Worm (Caenorhabditis elegans) whole organism, L4 larva: ENCODE results near the gene T14B4.9.
A peak's percentile ranks its signal among the peaks of the same experiment; 100 is the strongest.

Experiments
- F10B5.3 ChIP-seq: sonication (generic microtip); optimal IDR thresholded peaks from 2 replicates; lab custom pipeline; 2016; ENCODE audit warnings: mild to moderate bottlenecking, missing genetic modification characterization, missing compliant biosample characterization
- F26F4.8 ChIP-seq: fragments of 200-800 bp; sonication (Bioruptor generic); conservative IDR thresholded peaks from 2 replicates; pipeline ENCODE4 v1.3.6; 2022; ENCODE audit warnings: missing genetic modification characterization, missing compliant biosample characterization
- F37D6.2 ChIP-seq: sonication (generic microtip); optimal IDR thresholded peaks from 2 replicates; lab custom pipeline; 2016; ENCODE audit warnings: mild to moderate bottlenecking, missing genetic modification characterization, missing compliant biosample characterization
- R02D3.7 ChIP-seq: fragments of 150-350 bp; sonication (generic microtip); optimal IDR thresholded peaks from 3 replicates; lab custom pipeline; 2014; ENCODE audit warnings: missing biosample characterization, missing genetic modification characterization
- Y5F2A.4 ChIP-seq: fragments of 200-800 bp; sonication (Bioruptor generic); optimal IDR thresholded peaks from 2 replicates; lab custom pipeline; 2018; ENCODE audit warnings: mild to moderate bottlenecking, missing genetic modification characterization, missing compliant biosample characterization
- Y75B8A.6 ChIP-seq: fragments of 200-800 bp; sonication (Bioruptor generic); IDR thresholded peaks from 2 replicates; pipeline ENCODE4 v1.3.6; 2022; ENCODE audit warnings: missing genetic modification reagents, missing genetic modification characterization, missing compliant biosample characterization
- ZK337.2 ChIP-seq: fragments of 200-800 bp; sonication (Bioruptor generic); IDR thresholded peaks from 2 replicates; pipeline ENCODE4 v1.3.6; 2022; ENCODE audit warnings: missing genetic modification reagents, missing genetic modification characterization, missing compliant biosample characterization
- aly-2 ChIP-seq: sonication (generic microtip); optimal IDR thresholded peaks from 2 replicates; lab custom pipeline; 2018; ENCODE audit warnings: missing biosample characterization, missing genetic modification characterization
- arid-1 ChIP-seq: fragments of 200-800 bp; sonication (Bioruptor generic); conservative IDR thresholded peaks from 2 replicates; pipeline ENCODE4 v1.3.6; 2022; ENCODE audit warnings: missing genetic modification reagents, missing genetic modification characterization, missing compliant biosample characterization
- attf-4 ChIP-seq: sonication (generic microtip); optimal IDR thresholded peaks from 3 replicates; lab custom pipeline; 2017; ENCODE audit warnings: missing biosample characterization, missing genetic modification characterization
- ceh-62 ChIP-seq: sonication (generic microtip); optimal IDR thresholded peaks from 2 replicates; lab custom pipeline; 2017; ENCODE audit warnings: missing biosample characterization, missing genetic modification characterization
- ces-1 ChIP-seq: fragments of 150-350 bp; sonication (generic microtip); optimal IDR thresholded peaks from 4 replicates; lab custom pipeline; 2014; ENCODE audit warnings: missing biosample characterization, missing genetic modification reagents, missing genetic modification characterization
- ctbp-1 ChIP-seq: fragments of 200-800 bp; sonication (Bioruptor generic); IDR thresholded peaks from 2 replicates; pipeline ENCODE4 v1.3.6; 2022; ENCODE audit warnings: missing genetic modification reagents, missing genetic modification characterization, missing compliant biosample characterization
- daf-16 ChIP-seq, 3 experiments: sonication (generic microtip); optimal IDR thresholded peaks; 2 replicates each; lab custom pipeline; 2016 to 2017; ENCODE audit warnings: missing genetic modification characterization in 3 of 3, missing genetic modification reagents in 3 of 3, mild to moderate bottlenecking in 2 of 3, missing compliant biosample characterization in 2 of 3, missing biosample characterization in 1 of 3, moderate library complexity in 1 of 3
- dpl-1 ChIP-seq: fragments of 150-350 bp; optimal IDR thresholded peaks from 2 replicates; lab custom pipeline; 2014; ENCODE audit warnings: missing biosample characterization, missing genetic modification reagents, missing genetic modification characterization
- dve-1 ChIP-seq: sonication (generic microtip); optimal IDR thresholded peaks from 2 replicates; lab custom pipeline; 2017; ENCODE audit warnings: antibody characterized with exemption, mild to moderate bottlenecking, missing genetic modification characterization, missing compliant biosample characterization; ENCODE audit not compliant: insufficient read depth
- fkh-10 ChIP-seq: fragments of 150-350 bp; optimal IDR thresholded peaks from 2 replicates; lab custom pipeline; 2014; ENCODE audit warnings: missing biosample characterization, missing genetic modification reagents, missing genetic modification characterization
- hmg-1.1 ChIP-seq: fragments of 200-800 bp; sonication (Bioruptor generic); IDR thresholded peaks from 2 replicates; pipeline ENCODE4 v1.3.6; 2022; ENCODE audit warnings: missing genetic modification reagents, missing genetic modification characterization, missing compliant biosample characterization
- lin-13 ChIP-seq: fragments of 150-350 bp; optimal IDR thresholded peaks from 2 replicates; lab custom pipeline; 2014; ENCODE audit warnings: missing biosample characterization, missing genetic modification reagents, missing genetic modification characterization
- lin-15B ChIP-seq: fragments of 150-350 bp; sonication (generic microtip); optimal IDR thresholded peaks from 3 replicates; lab custom pipeline; 2014; ENCODE audit warnings: missing biosample characterization, missing genetic modification characterization
- lin-38 ChIP-seq: fragments of 200-800 bp; sonication (Bioruptor generic); IDR thresholded peaks from 2 replicates; pipeline ENCODE4 v1.3.6; 2022; ENCODE audit warnings: missing genetic modification reagents, missing genetic modification characterization, missing compliant biosample characterization
- lin-39 ChIP-seq: fragments of 150-350 bp; optimal IDR thresholded peaks from 2 replicates; lab custom pipeline; 2014; ENCODE audit warnings: missing biosample characterization, missing genetic modification reagents, missing genetic modification characterization
- lir-3 ChIP-seq: sonication (generic microtip); optimal IDR thresholded peaks from 2 replicates; lab custom pipeline; 2016; ENCODE audit warnings: mild to moderate bottlenecking, missing genetic modification characterization, missing compliant biosample characterization
- mdl-1 ChIP-seq, 2 experiments: fragments of 150-350 bp in 1 of 2; sonication (generic microtip) in 1 of 2; optimal IDR thresholded peaks; 2 replicates each; lab custom pipeline; 2014 to 2017; ENCODE audit warnings: missing biosample characterization in 2 of 2, missing genetic modification characterization in 2 of 2
- mdt-29 ChIP-seq: fragments of 200-800 bp; sonication (Bioruptor generic); IDR thresholded peaks from 2 replicates; pipeline ENCODE4 v1.3.6; 2022; ENCODE audit warnings: missing genetic modification reagents, missing genetic modification characterization, missing compliant biosample characterization
- mep-1 ChIP-seq: fragments of 150-350 bp; sonication (generic microtip); optimal IDR thresholded peaks from 3 replicates; lab custom pipeline; 2014; ENCODE audit warnings: missing biosample characterization, missing genetic modification characterization
- mes-2 ChIP-seq: sonication (generic microtip); optimal IDR thresholded peaks from 2 replicates; lab custom pipeline; 2016; ENCODE audit warnings: missing genotype, mild to moderate bottlenecking, missing genetic modification characterization, missing compliant biosample characterization; ENCODE audit not compliant: poor library complexity, severe bottlenecking
- mxl-2 ChIP-seq: fragments of 200-800 bp; sonication (Bioruptor generic); conservative IDR thresholded peaks from 2 replicates; pipeline ENCODE4 v1.3.6; 2022; ENCODE audit warnings: missing genetic modification reagents, missing genetic modification characterization, missing compliant biosample characterization
- nhr-102 ChIP-seq: sonication (generic microtip); optimal IDR thresholded peaks from 2 replicates; lab custom pipeline; 2016; ENCODE audit warnings: mild to moderate bottlenecking, missing genetic modification characterization, moderate library complexity, missing compliant biosample characterization
- nhr-111 ChIP-seq: fragments of 200-800 bp; sonication (Bioruptor generic); optimal IDR thresholded peaks from 2 replicates; lab custom pipeline; 2018; ENCODE audit warnings: mild to moderate bottlenecking, missing genetic modification characterization, missing compliant biosample characterization
- nhr-42 ChIP-seq: fragments of 200-800 bp; sonication (Bioruptor generic); IDR thresholded peaks from 2 replicates; pipeline ENCODE4 v1.3.6; 2022; ENCODE audit warnings: missing genetic modification characterization, missing compliant biosample characterization
- nhr-48 ChIP-seq: sonication (generic microtip); optimal IDR thresholded peaks from 2 replicates; lab custom pipeline; 2016; ENCODE audit warnings: mild to moderate bottlenecking, missing genetic modification characterization, missing compliant biosample characterization
- nhr-6 ChIP-seq: fragments of 150-350 bp; optimal IDR thresholded peaks from 2 replicates; lab custom pipeline; 2014; ENCODE audit warnings: missing biosample characterization, missing genetic modification characterization
- nhr-76 ChIP-seq: fragments of 150-350 bp; optimal IDR thresholded peaks from 2 replicates; lab custom pipeline; 2014; ENCODE audit warnings: missing biosample characterization, missing genetic modification characterization
- nhr-77 ChIP-seq: fragments of 150-350 bp; optimal IDR thresholded peaks from 2 replicates; lab custom pipeline; 2014; ENCODE audit warnings: missing biosample characterization, missing genetic modification characterization
- rbr-2 ChIP-seq: sonication (generic microtip); optimal IDR thresholded peaks from 2 replicates; lab custom pipeline; 2016; ENCODE audit warnings: missing genotype, missing genetic modification characterization, missing compliant biosample characterization
- saeg-2 ChIP-seq: fragments of 200-800 bp; sonication (Bioruptor generic); IDR thresholded peaks from 2 replicates; pipeline ENCODE4 v1.3.6; 2022; ENCODE audit warnings: missing genetic modification reagents, missing genetic modification characterization, missing compliant biosample characterization
- sdz-12 ChIP-seq: fragments of 200-800 bp; sonication (Bioruptor generic); optimal IDR thresholded peaks from 2 replicates; lab custom pipeline; 2018; ENCODE audit warnings: mild to moderate bottlenecking, missing genetic modification characterization, missing compliant biosample characterization
- set-16 ChIP-seq: fragments of 200-800 bp; sonication (Bioruptor generic); IDR thresholded peaks from 2 replicates; pipeline ENCODE4 v1.3.6; 2022; ENCODE audit warnings: missing genetic modification reagents, missing genetic modification characterization, missing compliant biosample characterization
- skn-1 ChIP-seq: fragments of 150-350 bp; optimal IDR thresholded peaks from 2 replicates; lab custom pipeline; 2014; ENCODE audit warnings: missing biosample characterization, missing genetic modification characterization
- snpc-4 ChIP-seq: fragments of 150-350 bp; optimal IDR thresholded peaks from 2 replicates; lab custom pipeline; 2014; ENCODE audit warnings: missing biosample characterization, missing genetic modification characterization
- tag-97 ChIP-seq: fragments of 200-800 bp; sonication (Bioruptor generic); IDR thresholded peaks from 2 replicates; pipeline ENCODE4 v1.3.6; 2022; ENCODE audit warnings: missing genetic modification characterization, missing compliant biosample characterization
- tra-1 ChIP-seq: fragments of 200-800 bp; sonication (Bioruptor generic); IDR thresholded peaks from 2 replicates; pipeline ENCODE4 v1.3.6; 2022; ENCODE audit warnings: missing genetic modification reagents, missing genetic modification characterization, missing compliant biosample characterization
- unc-130 ChIP-seq: sonication (generic microtip); optimal IDR thresholded peaks from 2 replicates; lab custom pipeline; 2016; ENCODE audit warnings: missing genetic modification reagents, missing genetic modification characterization, missing compliant biosample characterization
- unc-62 ChIP-seq, 3 experiments: fragments of 150-350 bp in 1 of 3; sonication (generic microtip); optimal IDR thresholded peaks in 2 of 3; peaks in 1 of 3; 1 replicate in 1 of 3; 2 replicates in 2 of 3; lab custom pipeline; 2014 to 2017; ENCODE audit warnings: missing biosample characterization in 3 of 3, missing genetic modification characterization in 3 of 3, missing genetic modification reagents in 3 of 3, missing genotype in 1 of 3
- zag-1 ChIP-seq: fragments of 150-350 bp; optimal IDR thresholded peaks from 2 replicates; lab custom pipeline; 2014; ENCODE audit warnings: missing biosample characterization, missing genetic modification characterization
- ztf-11 ChIP-seq: fragments of 150-350 bp; optimal IDR thresholded peaks from 2 replicates; lab custom pipeline; 2014; ENCODE audit warnings: missing biosample characterization, missing genetic modification characterization
- ztf-7 ChIP-seq: fragments of 150-350 bp; optimal IDR thresholded peaks from 2 replicates; lab custom pipeline; 2014; ENCODE audit warnings: missing biosample characterization, missing genetic modification characterization

Gene T14B4.9

DNA sequence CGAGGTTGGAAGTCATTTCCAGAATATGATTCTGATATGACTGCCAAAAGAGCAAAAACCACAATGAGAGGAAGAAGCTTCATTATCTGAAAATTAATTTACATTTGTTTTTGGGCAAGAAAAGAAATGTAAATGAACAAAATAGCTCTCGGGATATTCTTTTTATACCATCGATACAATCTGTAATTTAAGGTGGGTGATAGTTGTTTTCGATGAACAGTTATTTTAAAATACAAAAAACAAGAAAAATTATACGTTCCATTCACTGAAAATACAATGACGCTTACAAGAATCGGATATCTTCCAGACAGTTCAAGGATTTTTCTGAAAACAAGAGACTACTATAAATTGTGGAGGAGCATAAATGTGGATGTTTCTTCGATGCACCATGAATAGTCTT is 11.0 kb upstream of the T14B4.9 start, which contains the start of gene ins-15:
Gene ins-15, minus strand, starts transcription at position 101 of the 400 bp plus-strand sequence.
- TF ChIP-seq unc-130 = no peak
- no peak for TF ChIP-seq ctbp-1 (GFP tag; lab: Robert Waterston, UW)
- TF ChIP-seq nhr-111 (GFP tag; lab: Kevin White, UChicago) = no peak
- TF ChIP-seq ztf-7 (tag; lab: Kevin White, UChicago) = no peak
- TF ChIP-seq aly-2 (tag; lab: Kevin White, UChicago) = no peak
- TF ChIP-seq mes-2 = no peak

DNA sequence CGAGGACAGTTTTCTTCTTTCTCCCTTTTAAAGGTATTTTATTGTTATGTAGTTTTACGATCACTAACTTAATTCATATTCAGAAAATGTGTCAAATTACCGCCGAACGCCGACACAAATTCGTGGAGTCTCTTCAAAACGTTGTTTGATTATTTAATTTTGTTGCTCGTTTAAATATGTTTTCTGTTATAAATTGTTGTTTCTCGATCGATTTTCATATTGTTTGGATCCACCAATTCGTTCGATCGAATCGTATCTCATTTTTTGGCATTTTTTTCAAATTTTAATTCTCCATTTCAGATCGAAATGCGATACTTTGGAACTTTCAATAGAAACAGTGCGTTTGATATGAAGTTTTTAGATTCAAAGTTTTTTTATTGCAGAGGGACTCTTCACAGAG is 9.0 kb upstream of the T14B4.9 start, which contains the start of gene F41G3.6:
Gene F41G3.6, plus strand, starts transcription at position 301 of the 400 bp plus-strand sequence.
- TF ChIP-seq dpl-1 (GFP tag; lab: Kevin White, UChicago) = no peak
- TF ChIP-seq zag-1 (tag; lab: Kevin White, UChicago) = no peak
- no peak for TF ChIP-seq ZK337.2 (GFP tag; lab: Robert Waterston, UW)

- TF ChIP-seq nhr-6 (tag; lab: Kevin White, UChicago) (no peak), sdz-12 (GFP tag; lab: Kevin White, UChicago) (no peak), lin-38 (GFP tag; lab: Robert Waterston, UW) (peak; percentile 96), rbr-2 (tag; lab: Kevin White, UChicago) (peak; percentile 65), lin-15B (tag; lab: Kevin White, UChicago) (no peak), ztf-11 (tag; lab: Kevin White, UChicago) (no peak), fkh-10 (GFP tag; lab: Kevin White, UChicago) (no peak), R02D3.7 (no peak), F26F4.8 (GFP tag; lab: Robert Waterston, UW) (no peak), F37D6.2 (tag; lab: Kevin White, UChicago) (no peak), mdl-1 (tag; optimal IDR thresholded peaks at IDR 0.05; lab: Kevin White, UChicago) (no peak), mdt-29 (GFP tag; lab: Robert Waterston, UW) (no peak), Y5F2A.4 (GFP tag; lab: Kevin White, UChicago) (no peak), tra-1 (GFP tag; lab: Robert Waterston, UW) (no peak), tag-97 (GFP tag; lab: Robert Waterston, UW) (no peak), skn-1 (tag; lab: Kevin White, UChicago) (no peak), lin-39 (tag; lab: Kevin White, UChicago) (no peak), daf-16 (GFP tag; optimal IDR thresholded peaks at IDR 0.05; lab: Kevin White, UChicago) (no peak), daf-16 (tag; optimal IDR thresholded peaks at IDR 0.05; lab: Kevin White, UChicago) (no peak), lin-13 (GFP tag; lab: Kevin White, UChicago) (peak; percentile 33), nhr-48 (tag; lab: Kevin White, UChicago) (no peak), attf-4 (tag; lab: Kevin White, UChicago) (no peak), nhr-76 (tag; lab: Kevin White, UChicago) (no peak), nhr-77 (tag; lab: Kevin White, UChicago) (peak; percentile 80), ces-1 (GFP tag; lab: Kevin White, UChicago) (no peak), nhr-42 (GFP tag; lab: Robert Waterston, UW) (no peak), hmg-1.1 (GFP tag; lab: Robert Waterston, UW) (peak; percentile 58; the same call in 1 of the 2 replicates), mep-1 (no peak), snpc-4 (no peak), set-16 (no peak), ceh-62 (tag; lab: Kevin White, UChicago) (no peak), mxl-2 (GFP tag; lab: Robert Waterston, UW) (no peak), unc-62 (GFP tag; optimal IDR thresholded peaks at IDR 0.05 in 1 of 2; lab: Kevin White, UChicago) (peak in 1 of 2 experiments; percentile 32), unc-62 (tag; optimal IDR thresholded peaks at IDR 0.05; lab: Kevin White, UChicago) (no peak), F10B5.3 (tag; lab: Kevin White, UChicago) (no peak), lir-3 (no peak), dpl-1 (GFP tag; lab: Kevin White, UChicago) (peak; percentile 55), dve-1 (tag; lab: Kevin White, UChicago) (no peak), arid-1 (no peak), Y75B8A.6 (GFP tag; lab: Robert Waterston, UW) (no peak), nhr-102 (tag; lab: Kevin White, UChicago) (no peak), saeg-2 (GFP tag; lab: Robert Waterston, UW) (no peak)
Observed at ce11 chrII:6741428-6741827, 7.8 kb upstream of the T14B4.9 start, which contains the start of gene exos-8. Gene exos-8 (plus strand): TSS chrII:6741691.
